Fruit fly (Drosophila melanogaster): ENCODE data around the gene CG7194.

Gene CG7194

DNA sequence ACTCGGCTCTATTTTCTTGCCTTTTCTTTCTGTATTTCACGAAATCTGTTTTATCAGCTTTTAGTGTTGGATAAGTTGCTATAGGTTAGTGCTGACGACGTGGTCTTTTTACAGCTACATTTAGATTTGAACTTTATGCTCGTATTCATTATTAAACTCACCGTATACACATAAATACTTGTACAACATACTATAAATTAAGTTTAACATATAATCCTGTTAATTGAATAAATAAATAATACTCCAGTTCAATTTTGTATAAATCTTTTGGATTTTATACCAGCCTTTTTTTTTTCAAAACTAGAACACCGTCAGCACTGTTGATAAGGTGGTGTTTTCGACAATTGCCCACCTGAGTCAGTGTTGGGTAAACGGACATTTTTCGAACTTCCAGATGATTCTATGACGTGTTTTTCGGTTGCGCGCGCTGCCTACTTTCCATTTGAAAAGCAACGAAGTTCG is 5.1 kb upstream of the CG7194 start, which contains the start of gene BI-1 (continued):
- TF ChIP-seq CG12942 (GFP tag; optimal IDR thresholded peaks at IDR 0.05) (peak; percentile 36), CG10366 (GFP tag; IDR thresholded peaks at IDR 0.05) (0 out of 2 replicates have a peak, but pooled peaks have one; percentile 7), Abd-B (GFP tag; optimal IDR thresholded peaks at IDR 0.05) (no peak), fu2 (GFP tag; optimal IDR thresholded peaks at IDR 0.05) (no peak), Oaz (GFP tag; IDR thresholded peaks at IDR 0.05) (no peak), grau (tag; optimal IDR thresholded peaks at IDR 0.05) (peak; percentile 79), Trl (optimal IDR thresholded peaks at IDR 0.05) (no peak), Trl (GFP tag; optimal IDR thresholded peaks at IDR 0.05) (peak; percentile 63), mld (GFP tag; IDR thresholded peaks at IDR 0.05; ENCODE audit: partially characterized antibody) (no peak), CG15011 (GFP tag; optimal IDR thresholded peaks at IDR 0.05) (no peak), bigmax (GFP tag; optimal IDR thresholded peaks at IDR 0.05) (no peak), Ets97D (GFP tag; optimal IDR thresholded peaks at IDR 0.05) (peak; percentile 9), mirr (GFP tag; optimal IDR thresholded peaks at IDR 0.05) (peak; percentile 33), trh (GFP tag; optimal IDR thresholded peaks at IDR 0.05) (peak; percentile 39), NC2α (GFP tag; optimal IDR thresholded peaks at IDR 0.05) (no peak), Atf-2 (GFP tag; optimal IDR thresholded peaks at IDR 0.05) (no peak), CG32772 (GFP tag; IDR thresholded peaks at IDR 0.05) (peak; percentile 24; the same call in 1 of the 2 replicates), sug (tag; optimal IDR thresholded peaks at IDR 0.05) (peak; percentile 88), crc (GFP tag; optimal IDR thresholded peaks at IDR 0.05) (no peak), Hsf (GFP tag; optimal IDR thresholded peaks at IDR 0.05) (peak; percentile 52), CG4730 (GFP tag; IDR thresholded peaks at IDR 0.05) (no peak), CG7987 (GFP tag; optimal IDR thresholded peaks at IDR 0.05) (peak; percentile 7), gce (GFP tag; IDR thresholded peaks at IDR 0.05) (no peak), aop (GFP tag; IDR thresholded peaks at IDR 0.05) (no peak), CG1792 (GFP tag; optimal IDR thresholded peaks at IDR 0.05) (no peak), ken (GFP tag; IDR thresholded peaks at IDR 0.05) (0 out of 3 replicates have a peak, but pooled peaks have one; percentile 15), CG9797 (GFP tag; optimal IDR thresholded peaks at IDR 0.05) (no peak), Lim3 (GFP tag; IDR thresholded peaks at IDR 0.05) (no peak), tgo (GFP tag; IDR thresholded peaks at IDR 0.05) (peak; percentile 45; the same call in 2 of the 3 replicates), CG2712 (tag; optimal IDR thresholded peaks at IDR 0.05) (peak; percentile 67), nom (GFP tag; optimal IDR thresholded peaks at IDR 0.05) (peak; percentile 46), CG15601 (tag; optimal IDR thresholded peaks at IDR 0.05) (no peak), twi (tag; optimal IDR thresholded peaks at IDR 0.05) (peak; percentile 61), CG17829 (tag; optimal IDR thresholded peaks at IDR 0.05) (peak; percentile 55), ems (GFP tag; optimal IDR thresholded peaks at IDR 0.05) (peak; percentile 28), B-H2 (GFP tag; optimal IDR thresholded peaks at IDR 0.05) (peak; percentile 74), H2.0 (GFP tag; IDR thresholded peaks at IDR 0.05) (no peak), CG12219 (GFP tag; optimal IDR thresholded peaks at IDR 0.05) (no peak), pho (GFP tag; optimal IDR thresholded peaks at IDR 0.05) (no peak), inv (GFP tag; IDR thresholded peaks at IDR 0.05; ENCODE audit: partially characterized antibody) (no peak), emc (GFP tag; optimal IDR thresholded peaks at IDR 0.05) (no peak), p53 (GFP tag; optimal IDR thresholded peaks at IDR 0.05) (no peak), Hr39 (optimal IDR thresholded peaks at IDR 0.05) (no peak), CG11398 (GFP tag; optimal IDR thresholded peaks at IDR 0.05) (no peak), sc (optimal IDR thresholded peaks at IDR 0.05) (no peak), sc (GFP tag; optimal IDR thresholded peaks at IDR 0.05) (peak; percentile 42), org-1 (GFP tag; optimal IDR thresholded peaks at IDR 0.05) (peak; percentile 41), CG1647 (GFP tag; optimal IDR thresholded peaks at IDR 0.05) (peak; percentile 41), CG17912 (GFP tag; optimal IDR thresholded peaks at IDR 0.05) (no peak), CG15073 (GFP tag; optimal IDR thresholded peaks at IDR 0.05) (no peak), CG4617 (GFP tag; optimal IDR thresholded peaks at IDR 0.05; ENCODE audit: borderline replicate concordance) (peak; percentile 63), onecut (GFP tag; IDR thresholded peaks at IDR 0.05) (no peak; the same call in 1 of the 2 replicates), phol (tag; optimal IDR thresholded peaks at IDR 0.05) (peak; percentile 81)

Measured in whole organism, embryonic.